Fruit fly (Drosophila melanogaster): ENCODE results near the gene CG10077.

CG10077 gene

DNA sequence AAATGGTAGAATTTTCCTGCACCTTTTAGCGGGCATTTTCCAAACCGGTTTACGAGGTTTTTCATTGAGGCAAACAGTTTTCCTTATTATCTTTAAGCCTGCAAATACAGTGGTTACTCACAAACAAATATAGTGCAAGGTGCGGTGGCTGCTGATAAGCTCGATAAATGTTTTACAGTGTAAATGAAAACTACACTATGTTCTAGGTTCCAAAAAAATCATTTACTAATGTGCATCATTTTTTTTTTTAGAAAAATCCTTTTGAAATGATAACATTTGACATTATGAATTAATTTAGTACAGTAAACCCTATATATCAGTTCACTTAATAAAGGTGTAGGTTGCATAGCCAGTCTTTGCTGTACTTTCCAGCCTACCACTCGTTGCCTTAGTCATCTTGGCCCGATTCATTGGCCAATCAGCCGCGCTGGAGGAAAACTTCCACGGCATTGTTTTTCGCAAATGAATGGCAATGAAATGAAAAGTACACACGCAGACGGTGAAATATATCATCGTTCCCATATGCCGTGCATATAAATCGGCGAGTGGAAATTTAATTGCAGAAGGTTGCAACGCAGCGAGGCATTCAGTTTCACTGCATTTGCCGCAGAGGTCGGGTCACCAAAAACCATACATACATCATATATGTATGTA lies 22.5 kb upstream of the CG10077 start (continued):
- TF ChIP-seq nerfin-1 (tag; optimal IDR thresholded peaks at IDR 0.05) (no peak), esg (GFP tag; conservative IDR thresholded peaks at IDR 0.05) (no peak), peb (GFP tag; IDR thresholded peaks at IDR 0.05) (0 out of 2 replicates have a peak, but pooled peaks have one; percentile 10), crol (GFP tag; IDR thresholded peaks at IDR 0.05) (no peak), az2 (GFP tag; optimal IDR thresholded peaks at IDR 0.05) (peak; percentile 22), cas (GFP tag; IDR thresholded peaks at IDR 0.05) (no peak), dm (GFP tag; optimal IDR thresholded peaks at IDR 0.05) (no peak), dpn (GFP tag; optimal IDR thresholded peaks at IDR 0.05) (peak in 1 of 2 experiments; percentile 3), pho (GFP tag; optimal IDR thresholded peaks at IDR 0.05) (no peak), Lpt (GFP tag; optimal IDR thresholded peaks at IDR 0.05) (no peak), CG12236 (GFP tag; optimal IDR thresholded peaks at IDR 0.05) (no peak), Bteb2 (GFP tag; optimal IDR thresholded peaks at IDR 0.05) (no peak), Fer1 (GFP tag; optimal IDR thresholded peaks at IDR 0.05) (no peak), CG13894 (tag; optimal IDR thresholded peaks at IDR 0.05) (no peak), CG3407 (GFP tag; optimal IDR thresholded peaks at IDR 0.05) (no peak), btn (GFP tag; optimal IDR thresholded peaks at IDR 0.05) (no peak), CrebB (tag; optimal IDR thresholded peaks at IDR 0.05) (no peak), Sox102F (GFP tag; optimal IDR thresholded peaks at IDR 0.05) (peak; percentile 52), dysf (GFP tag; IDR thresholded peaks at IDR 0.05) (0 out of 3 replicates have a peak, but pooled peaks have one; percentile 29), CG16863 (GFP tag; optimal IDR thresholded peaks at IDR 0.05) (peak; percentile 35), CG6654 (GFP tag; optimal IDR thresholded peaks at IDR 0.05) (no peak), Lhr (GFP tag; optimal IDR thresholded peaks at IDR 0.05) (no peak), pnt (GFP tag; optimal IDR thresholded peaks at IDR 0.05) (no peak), CkIIα-i1 (GFP tag; IDR thresholded peaks at IDR 0.05) (no peak), vfl (GFP tag; optimal IDR thresholded peaks at IDR 0.05) (no peak), org-1 (GFP tag; optimal IDR thresholded peaks at IDR 0.05) (no peak), kah (GFP tag; optimal IDR thresholded peaks at IDR 0.05) (no peak), ems (GFP tag; optimal IDR thresholded peaks at IDR 0.05) (no peak), CG5245 (GFP tag; optimal IDR thresholded peaks at IDR 0.05) (no peak), Dref (GFP tag; IDR thresholded peaks at IDR 0.05) (no peak), CG3995 (GFP tag; optimal IDR thresholded peaks at IDR 0.05) (no peak), CG32767 (GFP tag; IDR thresholded peaks at IDR 0.05) (no peak), CG2202 (tag; optimal IDR thresholded peaks at IDR 0.05) (no peak), CG1647 (GFP tag; optimal IDR thresholded peaks at IDR 0.05) (no peak), CG31388 (GFP tag; optimal IDR thresholded peaks at IDR 0.05) (no peak), oc (tag; optimal IDR thresholded peaks at IDR 0.05) (no peak), lmd (GFP tag; IDR thresholded peaks at IDR 0.05) (peak; percentile 34; the same call in 1 of the 2 replicates), eve (GFP tag; optimal IDR thresholded peaks at IDR 0.05) (peak in 1 of 2 experiments; percentile 78), eyg (GFP tag; optimal IDR thresholded peaks at IDR 0.05) (no peak), grn (GFP tag; optimal IDR thresholded peaks at IDR 0.05) (no peak), bcd (GFP tag; optimal IDR thresholded peaks at IDR 0.05) (no peak), CG9797 (GFP tag; optimal IDR thresholded peaks at IDR 0.05) (no peak), CG11723 (GFP tag; optimal IDR thresholded peaks at IDR 0.05) (no peak), D (optimal IDR thresholded peaks at IDR 0.05) (no peak), D (GFP tag; optimal IDR thresholded peaks at IDR 0.05) (no peak), pum (GFP tag; optimal IDR thresholded peaks at IDR 0.05) (no peak), CG8388 (GFP tag; optimal IDR thresholded peaks at IDR 0.05) (no peak), otp (GFP tag; IDR thresholded peaks at IDR 0.05) (no peak), insv (GFP tag; optimal IDR thresholded peaks at IDR 0.05) (no peak), lilli (GFP tag; optimal IDR thresholded peaks at IDR 0.05) (peak; percentile 16), CG2712 (tag; optimal IDR thresholded peaks at IDR 0.05) (peak; percentile 28), chif (GFP tag; optimal IDR thresholded peaks at IDR 0.05) (no peak)

Data from whole organism, embryonic.